Worm (Caenorhabditis elegans): Measurements from ENCODE around the gene sri-4.

ce11 chrV:797241-797640, 49.1 kb downstream of the sri-4 start:
- TF ChIP-seq dpl-1 (GFP tag; optimal IDR thresholded peaks at IDR 0.05) (no peak), ces-1 (GFP tag; optimal IDR thresholded peaks at IDR 0.05) (no peak), mdl-1 (tag; optimal IDR thresholded peaks at IDR 0.05) (no peak), fkh-10 (GFP tag; optimal IDR thresholded peaks at IDR 0.05) (no peak), pha-4 (GFP tag; IDR thresholded peaks at IDR 0.05) (no peak), pha-4 (tag; optimal IDR thresholded peaks at IDR 0.05) (no peak), lir-3 (tag; optimal IDR thresholded peaks at IDR 0.05) (no peak), snpc-1.2 (GFP tag; IDR thresholded peaks at IDR 0.05) (no peak), nhr-10 (tag; optimal IDR thresholded peaks at IDR 0.05) (no peak), set-16 (GFP tag; IDR thresholded peaks at IDR 0.05) (no peak), nhr-102 (tag; optimal IDR thresholded peaks at IDR 0.05) (no peak), nhr-11 (tag; optimal IDR thresholded peaks at IDR 0.05) (no peak)

All from whole organism, L4 larva.